Worm (Caenorhabditis elegans) whole organism, L1 larva: ENCODE measurements around the gene spe-19.

Source experiments
- F16B12.6 ChIP-seq: fragments of 150-350 bp; optimal IDR thresholded peaks from 2 replicates; lab custom pipeline; 2014; ENCODE audit warnings: missing biosample characterization, missing genetic modification characterization
- alr-1 ChIP-seq: fragments of 200-800 bp; sonication (Bioruptor generic); optimal IDR thresholded peaks from 2 replicates; lab custom pipeline; 2018; ENCODE audit warnings: borderline replicate concordance, mild to moderate bottlenecking, missing genetic modification characterization, missing compliant biosample characterization
- ceh-63 ChIP-seq: fragments of 200-800 bp; sonication (Bioruptor generic); optimal IDR thresholded peaks from 2 replicates; lab custom pipeline; 2018; ENCODE audit warnings: mild to moderate bottlenecking, missing genetic modification characterization, missing compliant biosample characterization
- ceh-8 ChIP-seq: fragments of 200-800 bp; sonication (Bioruptor generic); optimal IDR thresholded peaks from 2 replicates; lab custom pipeline; 2018; ENCODE audit warnings: mild to moderate bottlenecking, missing genetic modification characterization, moderate library complexity, missing compliant biosample characterization
- ceh-88 ChIP-seq: fragments of 200-800 bp; sonication (Bioruptor generic); IDR thresholded peaks from 2 replicates; pipeline ENCODE4 v1.3.6; 2022; ENCODE audit warnings: missing genetic modification characterization, missing compliant biosample characterization
- ceh-90 ChIP-seq: sonication (generic microtip); optimal IDR thresholded peaks from 2 replicates; lab custom pipeline; 2016; ENCODE audit warnings: missing genetic modification characterization, missing compliant biosample characterization
- ces-1 ChIP-seq: fragments of 150-350 bp; optimal IDR thresholded peaks from 2 replicates; lab custom pipeline; 2014; ENCODE audit warnings: missing biosample characterization, missing genetic modification reagents, missing genetic modification characterization
- dpl-1 ChIP-seq, 3 experiments: fragments of 150-350 bp in 2 of 3; sonication (generic microtip) in 1 of 3; optimal IDR thresholded peaks; 2 replicates each; lab custom pipeline; 2014 to 2017; ENCODE audit warnings: missing biosample characterization in 3 of 3, missing genetic modification characterization in 3 of 3, missing genetic modification reagents in 3 of 3
- dsc-1 ChIP-seq: sonication (generic microtip); optimal IDR thresholded peaks from 2 replicates; lab custom pipeline; 2016; ENCODE audit warnings: mild to moderate bottlenecking, missing genetic modification characterization, missing compliant biosample characterization
- efl-1 ChIP-seq, 4 experiments: fragments of 150-350 bp; optimal IDR thresholded peaks in 3 of 4; peaks in 1 of 4; 1 replicate in 1 of 4; 2 replicates in 3 of 4; lab custom pipeline; 2014; ENCODE audit warnings: missing biosample characterization in 2 of 4, missing genetic modification characterization in 2 of 4, missing genetic modification reagents in 2 of 4
- efl-3 ChIP-seq: fragments of 200-800 bp; sonication (Bioruptor generic); optimal IDR thresholded peaks from 2 replicates; lab custom pipeline; 2018; ENCODE audit warnings: mild to moderate bottlenecking, missing genetic modification characterization, missing compliant biosample characterization
- egl-27 ChIP-seq, 2 experiments: fragments of 150-350 bp in 1 of 2; sonication (generic microtip); optimal IDR thresholded peaks; 3 replicates each; lab custom pipeline; 2017 to 2018; ENCODE audit warnings: missing biosample characterization in 2 of 2, missing genetic modification characterization in 2 of 2, missing genetic modification reagents in 2 of 2
- fos-1 ChIP-seq: fragments of 150-350 bp; optimal IDR thresholded peaks from 2 replicates; lab custom pipeline; 2014; ENCODE audit warnings: missing biosample characterization, missing genetic modification characterization
- grh-1 ChIP-seq: fragments of 200-800 bp; sonication (Bioruptor generic); IDR thresholded peaks from 2 replicates; pipeline ENCODE4 v1.3.6; 2022; ENCODE audit warnings: missing genetic modification reagents, missing genetic modification characterization, missing compliant biosample characterization
- hlh-4 ChIP-seq: sonication (generic microtip); optimal IDR thresholded peaks from 2 replicates; lab custom pipeline; 2016; ENCODE audit warnings: mild to moderate bottlenecking, missing genetic modification characterization, missing compliant biosample characterization
- isw-1 ChIP-seq: fragments of 200-800 bp; sonication (Bioruptor generic); IDR thresholded peaks from 2 replicates; pipeline ENCODE4 v1.3.6; 2022; ENCODE audit warnings: missing genetic modification characterization, missing compliant biosample characterization
- lin-39 ChIP-seq: fragments of 150-350 bp; optimal IDR thresholded peaks from 2 replicates; lab custom pipeline; 2014; ENCODE audit warnings: missing biosample characterization, missing genetic modification reagents, missing genetic modification characterization
- lsy-2 ChIP-seq, 2 experiments: fragments of 150-350 bp; optimal IDR thresholded peaks; 2 replicates each; lab custom pipeline; 2014; ENCODE audit warnings: missing biosample characterization in 2 of 2, missing genetic modification characterization in 2 of 2
- mab-9 ChIP-seq: fragments of 200-800 bp; sonication (Bioruptor generic); IDR thresholded peaks from 2 replicates; pipeline ENCODE4 v1.3.6; 2022; ENCODE audit warnings: missing genetic modification reagents, missing genetic modification characterization, missing compliant biosample characterization
- mdl-1 ChIP-seq, 2 experiments: fragments of 150-350 bp; optimal IDR thresholded peaks; 2 replicates each; lab custom pipeline; 2014 to 2017; ENCODE audit warnings: missing biosample characterization in 2 of 2, missing genetic modification characterization in 2 of 2, inconsistent platforms in 1 of 2
- mef-2 ChIP-seq: fragments of 150-350 bp; optimal IDR thresholded peaks from 2 replicates; lab custom pipeline; 2014; ENCODE audit warnings: missing biosample characterization, missing genetic modification characterization
- nhr-11 ChIP-seq: fragments of 150-350 bp; optimal IDR thresholded peaks from 2 replicates; lab custom pipeline; 2014; ENCODE audit warnings: missing biosample characterization, missing genetic modification characterization
- nhr-12 ChIP-seq: sonication (generic microtip); optimal IDR thresholded peaks from 2 replicates; lab custom pipeline; 2017; ENCODE audit warnings: missing biosample characterization, missing genetic modification characterization
- nhr-19 ChIP-seq: fragments of 200-800 bp; sonication (Bioruptor generic); conservative IDR thresholded peaks from 2 replicates; pipeline ENCODE4 v1.3.6; 2022; ENCODE audit warnings: missing genetic modification characterization, missing compliant biosample characterization
- nhr-20 ChIP-seq: sonication (generic microtip); optimal IDR thresholded peaks from 2 replicates; lab custom pipeline; 2016; ENCODE audit warnings: mild to moderate bottlenecking, missing genetic modification characterization, missing compliant biosample characterization
- nhr-237 ChIP-seq: fragments of 150-350 bp; optimal IDR thresholded peaks from 2 replicates; lab custom pipeline; 2014; ENCODE audit warnings: missing biosample characterization, missing genetic modification characterization
- nhr-85 ChIP-seq: sonication (generic microtip); peaks from one replicate; lab custom pipeline; 2016; ENCODE audit warnings: missing genetic modification characterization, inconsistent platforms, missing compliant biosample characterization
- pag-3 ChIP-seq: sonication (generic microtip); optimal IDR thresholded peaks from 2 replicates; lab custom pipeline; 2017; ENCODE audit warnings: missing genetic modification characterization, mild to moderate bottlenecking, missing compliant biosample characterization, antibody characterized with exemption, borderline replicate concordance; ENCODE audit not compliant: insufficient read depth
- snpc-4 ChIP-seq: fragments of 150-350 bp; optimal IDR thresholded peaks from 2 replicates; lab custom pipeline; 2014; ENCODE audit warnings: missing biosample characterization, missing genetic modification characterization
- snu-23 ChIP-seq: sonication (generic microtip); optimal IDR thresholded peaks from 2 replicates; lab custom pipeline; 2016; ENCODE audit warnings: missing genetic modification characterization, missing compliant biosample characterization
- tbx-2 ChIP-seq: sonication (generic microtip); optimal IDR thresholded peaks from 2 replicates; lab custom pipeline; 2016; ENCODE audit warnings: missing genetic modification characterization, missing compliant biosample characterization
- unc-130 ChIP-seq: fragments of 150-350 bp; optimal IDR thresholded peaks from 2 replicates; lab custom pipeline; 2017; ENCODE audit warnings: missing biosample characterization, missing genetic modification characterization, inconsistent platforms
- vab-15 ChIP-seq: sonication (generic microtip); optimal IDR thresholded peaks from 2 replicates; lab custom pipeline; 2017; ENCODE audit warnings: missing genotype, mild to moderate bottlenecking, missing genetic modification characterization, missing compliant biosample characterization
- zip-4 ChIP-seq: fragments of 200-800 bp; sonication (Bioruptor generic); optimal IDR thresholded peaks from 2 replicates; lab custom pipeline; 2018; ENCODE audit warnings: mild to moderate bottlenecking, missing genetic modification characterization, moderate library complexity, missing compliant biosample characterization

spe-19 gene

ce11 chrV:20067075-20067474 lies 19.9 kb upstream of the spe-19 start:
- no peak for TF ChIP-seq efl-3
- no peak for TF ChIP-seq efl-1 (optimal IDR thresholded peaks at IDR 0.05; lab: Kevin White, UChicago)
- no peak for TF ChIP-seq efl-1 (GFP tag; optimal IDR thresholded peaks at IDR 0.05 in 1 of 2; lab: Kevin White, UChicago)
- TF ChIP-seq dpl-1 (GFP tag; optimal IDR thresholded peaks at IDR 0.05; lab: Kevin White, UChicago): no peak
- no peak for TF ChIP-seq ceh-90 (tag; lab: Kevin White, UChicago)
- no peak for TF ChIP-seq pag-3 (tag; lab: Kevin White, UChicago)
- no peak for TF ChIP-seq nhr-237 (tag; lab: Kevin White, UChicago)

DNA sequence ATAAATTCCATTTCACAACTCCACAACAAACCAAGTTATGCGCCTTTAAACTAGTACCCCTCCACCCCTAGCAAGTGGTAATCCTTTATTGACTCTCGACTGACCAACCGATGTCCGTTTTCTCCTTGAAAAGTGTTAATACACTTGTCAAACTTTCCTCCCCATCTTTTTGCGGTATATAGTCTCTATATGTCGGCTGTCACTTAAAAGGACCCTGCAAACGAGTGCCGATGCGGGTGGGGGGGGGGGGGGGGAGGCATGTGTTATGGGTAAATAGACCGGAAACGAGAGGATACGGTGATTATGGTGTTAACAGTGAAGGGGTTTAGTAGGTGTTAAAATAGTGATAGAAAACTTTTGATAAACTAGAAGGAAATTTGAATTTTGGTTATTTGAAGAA lies 17.9 kb upstream of the spe-19 start:
- TF ChIP-seq ceh-63: no peak
- TF ChIP-seq snu-23: no peak
- no peak for TF ChIP-seq nhr-12 (tag; lab: Kevin White, UChicago)
- no peak for TF ChIP-seq mef-2 (tag; lab: Kevin White, UChicago)
- TF ChIP-seq hlh-4 (tag; lab: Kevin White, UChicago): no peak
- no peak for TF ChIP-seq zip-4 (GFP tag; lab: Kevin White, UChicago)
- no peak for TF ChIP-seq isw-1 (GFP tag; lab: Robert Waterston, UW)
- no peak for TF ChIP-seq fos-1 (tag; lab: Kevin White, UChicago)
- TF ChIP-seq dsc-1 (tag; lab: Kevin White, UChicago): no peak
- no peak for TF ChIP-seq mab-9 (GFP tag; lab: Robert Waterston, UW)
- TF ChIP-seq alr-1 (tag; lab: Kevin White, UChicago): no peak
- TF ChIP-seq ces-1 (GFP tag; lab: Kevin White, UChicago): no peak
- TF ChIP-seq, all 84 proteins: peak for 0

ce11 chrV:20064076-20064475 lies 16.9 kb upstream of the spe-19 start, which contains the start of gene ttx-1:
Gene ttx-1 (minus strand): TSS chrV:20064176.
- TF ChIP-seq ceh-88 (GFP tag; lab: Robert Waterston, UW): no peak
- TF ChIP-seq snpc-4 (tag; lab: Kevin White, UChicago): no peak
- TF ChIP-seq tbx-2 (tag; lab: Kevin White, UChicago): no peak
- no peak for TF ChIP-seq ceh-8 (GFP tag; lab: Kevin White, UChicago)
- no peak for TF ChIP-seq unc-130 (tag; lab: Kevin White, UChicago)
- no peak for TF ChIP-seq vab-15 (tag; lab: Kevin White, UChicago)
- no peak for TF ChIP-seq mdl-1 (tag; optimal IDR thresholded peaks at IDR 0.05; lab: Kevin White, UChicago)
- TF ChIP-seq lin-39: no peak
- TF ChIP-seq egl-27 (tag; optimal IDR thresholded peaks at IDR 0.05; lab: Kevin White, UChicago): no peak
- no peak for TF ChIP-seq F16B12.6 (tag; lab: Kevin White, UChicago)
- no peak for TF ChIP-seq ces-1 (GFP tag; lab: Kevin White, UChicago)

ce11 chrV:20061498-20061897 lies 14.3 kb upstream of the spe-19 start:
- TF ChIP-seq grh-1 (GFP tag; lab: Robert Waterston, UW): 0 out of 2 replicates have a peak, but pooled peaks have one; percentile 20
- TF ChIP-seq efl-1 (optimal IDR thresholded peaks at IDR 0.05; lab: Kevin White, UChicago): no peak
- peak in 1 of 2 experiments; percentile 79 for TF ChIP-seq efl-1 (GFP tag; optimal IDR thresholded peaks at IDR 0.05 in 1 of 2; lab: Kevin White, UChicago)
- TF ChIP-seq nhr-85 (tag; lab: Kevin White, UChicago): peak; percentile 61
- 0 out of 2 replicates have a peak, but pooled peaks have one; percentile 11 for TF ChIP-seq nhr-19
- no peak for TF ChIP-seq nhr-20 (tag; lab: Kevin White, UChicago)
- TF ChIP-seq lsy-2 (tag; optimal IDR thresholded peaks at IDR 0.05; lab: Kevin White, UChicago): peak in 1 of 2 experiments; percentile 34
- TF ChIP-seq nhr-11 (tag; lab: Kevin White, UChicago): no peak
- TF ChIP-seq dsc-1 (tag; lab: Kevin White, UChicago): no peak
